Worm (Caenorhabditis elegans) whole organism, midembryonic: ENCODE measurements around the gene clc-13.

ENCODE experiments used
- cog-1 ChIP-seq: sonication (generic microtip); optimal IDR thresholded peaks from 2 replicates; lab custom pipeline; 2016; ENCODE audit warnings: missing genetic modification characterization, missing compliant biosample characterization
- flt-1 ChIP-seq: fragments of 200-800 bp; sonication (Bioruptor generic); IDR thresholded peaks from 2 replicates; pipeline ENCODE4 v1.3.6; 2022; ENCODE audit warnings: missing genetic modification characterization, missing compliant biosample characterization
- klf-2 ChIP-seq: fragments of 200-800 bp; sonication (Bioruptor generic); conservative IDR thresholded peaks from 2 replicates; pipeline ENCODE4 v1.3.6; 2022; ENCODE audit warnings: missing genetic modification reagents, missing genetic modification characterization, missing compliant biosample characterization
- med-1 ChIP-seq: sonication (generic microtip); optimal IDR thresholded peaks from 2 replicates; lab custom pipeline; 2017; ENCODE audit warnings: missing genetic modification characterization, mild to moderate bottlenecking, missing compliant biosample characterization, antibody characterized with exemption, missing genetic modification reagents; ENCODE audit not compliant: insufficient read depth
- ref-1 ChIP-seq: fragments of 200-800 bp; sonication (Bioruptor generic); conservative IDR thresholded peaks from 2 replicates; pipeline ENCODE4 v1.3.6; 2022; ENCODE audit warnings: missing genetic modification reagents, missing genetic modification characterization, missing compliant biosample characterization
- tab-1 ChIP-seq: fragments of 200-800 bp; sonication (Bioruptor generic); IDR thresholded peaks from 2 replicates; pipeline ENCODE4 v1.3.6; 2022; ENCODE audit warnings: missing genetic modification characterization, missing compliant biosample characterization

- no peak for TF ChIP-seq ref-1 (GFP tag; lab: Robert Waterston, UW)
- no peak for TF ChIP-seq med-1 (GFP tag; lab: Kevin White, UChicago)
- TF ChIP-seq tab-1 (GFP tag; lab: Robert Waterston, UW) = no peak
- no peak for TF ChIP-seq cog-1 (tag; lab: Kevin White, UChicago)
- no peak for TF ChIP-seq klf-2 (GFP tag; lab: Robert Waterston, UW)
- TF ChIP-seq flt-1 (GFP tag; lab: Robert Waterston, UW) = no peak
Observed at ce11 chrV:17064676-17065075, 50.5 kb downstream of the clc-13 start, which contains the start of gene srh-255.
